Fruit fly (Drosophila melanogaster) whole organism, embryonic: ENCODE measurements around the gene Ptpmeg2.

Experiments used
- Asciz ChIP-seq: fragments of 200-800 bp; sonication (Bioruptor generic); optimal IDR thresholded peaks from 2 replicates; lab custom pipeline; 2017; ENCODE audit warnings: missing biosample characterization, mild to moderate bottlenecking, missing genetic modification characterization, missing genetic modification reagents
- C15 ChIP-seq: fragments of 200-800 bp; sonication (Bioruptor generic); IDR thresholded peaks from 3 replicates; pipeline ENCODE4 v1.3.6; 2022; ENCODE audit warnings: missing biosample characterization, missing genetic modification characterization
- CG10959 ChIP-seq: fragments of 200-800 bp; sonication (Bioruptor generic); IDR thresholded peaks from 2 replicates; pipeline ENCODE4 v1.3.6; 2022; ENCODE audit warnings: missing biosample characterization, missing genetic modification characterization
- CG12104 ChIP-seq: fragments of 200-800 bp; sonication (Bioruptor generic); optimal IDR thresholded peaks from 3 replicates; lab custom pipeline; 2016; ENCODE audit warnings: missing biosample characterization, missing genetic modification characterization
- CG12769 ChIP-seq: fragments of 200-800 bp; sonication (Bioruptor generic); optimal IDR thresholded peaks from 2 replicates; lab custom pipeline; 2019; ENCODE audit warnings: missing biosample characterization, mild to moderate bottlenecking, missing genetic modification characterization, moderate library complexity
- CG16813 ChIP-seq: fragments of 200-800 bp; sonication (Bioruptor generic); IDR thresholded peaks from 3 replicates; pipeline ENCODE4 v1.3.6; 2022; ENCODE audit warnings: missing biosample characterization, missing genetic modification characterization; ENCODE audit not compliant: partially characterized antibody
- CG18764 ChIP-seq: fragments of 200-800 bp; sonication (Bioruptor generic); optimal IDR thresholded peaks from 3 replicates; lab custom pipeline; 2016; ENCODE audit warnings: missing biosample characterization, missing genetic modification characterization
- CG2129 ChIP-seq: fragments of 200-800 bp; sonication (Bioruptor generic); IDR thresholded peaks from 2 replicates; pipeline ENCODE4 v1.3.6; 2022; ENCODE audit warnings: missing biosample characterization, missing genetic modification characterization; ENCODE audit not compliant: partially characterized antibody
- CG2678 ChIP-seq: fragments of 200-800 bp; sonication (Bioruptor generic); optimal IDR thresholded peaks from 3 replicates; lab custom pipeline; 2019; ENCODE audit warnings: missing biosample characterization, mild to moderate bottlenecking, missing genetic modification characterization, moderate library complexity
- CG2875 ChIP-seq: fragments of 200-800 bp; sonication (Bioruptor generic); optimal IDR thresholded peaks from 2 replicates; lab custom pipeline; 2017; ENCODE audit warnings: missing biosample characterization, mild to moderate bottlenecking, missing genetic modification characterization, missing genetic modification reagents
- CG31224 ChIP-seq: fragments of 200-800 bp; sonication (Bioruptor generic); IDR thresholded peaks from 2 replicates; pipeline ENCODE4 v1.3.6; 2022; ENCODE audit warnings: missing biosample characterization, missing genetic modification characterization
- CG31388 ChIP-seq: fragments of 200-800 bp; sonication (Bioruptor generic); optimal IDR thresholded peaks from 2 replicates; lab custom pipeline; 2016; ENCODE audit warnings: missing biosample characterization, missing genetic modification characterization
- CG32772 ChIP-seq: fragments of 200-800 bp; sonication (Bioruptor generic); IDR thresholded peaks from 2 replicates; pipeline ENCODE4 v1.3.6; 2022; ENCODE audit warnings: missing biosample characterization, missing genetic modification characterization
- CG3847 ChIP-seq: fragments of 200-800 bp; sonication (Bioruptor generic); IDR thresholded peaks from 2 replicates; pipeline ENCODE4 v1.3.6; 2022; ENCODE audit warnings: missing biosample characterization, missing genetic modification characterization
- CG7556 ChIP-seq: fragments of 200-800 bp; sonication (Bioruptor generic); optimal IDR thresholded peaks from 2 replicates; lab custom pipeline; 2017; ENCODE audit warnings: missing biosample characterization, mild to moderate bottlenecking, missing genetic modification characterization
- CG9727 ChIP-seq: fragments of 200-800 bp; sonication (Bioruptor generic); optimal IDR thresholded peaks from 3 replicates; lab custom pipeline; 2017; ENCODE audit warnings: missing biosample characterization, mild to moderate bottlenecking, missing genetic modification characterization
- CTCF ChIP-seq: fragments of 200-800 bp; sonication (Bioruptor generic); optimal IDR thresholded peaks from 2 replicates; lab custom pipeline; 2017; ENCODE audit warnings: missing biosample characterization, mild to moderate bottlenecking, missing genetic modification characterization, moderate library complexity
- CrebB ChIP-seq: fragments of 200-800 bp; sonication (Bioruptor generic); optimal IDR thresholded peaks from 3 replicates; lab custom pipeline; 2018; ENCODE audit warnings: missing biosample characterization, mild to moderate bottlenecking, missing genetic modification characterization
- D ChIP-seq, 2 experiments: fragments of 200-800 bp in 1 of 2; fragments of >200 bp in 1 of 2; sonication (Bioruptor generic) in 1 of 2; optimal IDR thresholded peaks; 2 replicates in 1 of 2; 3 replicates in 1 of 2; lab custom pipeline; 2017; ENCODE audit warnings: mild to moderate bottlenecking in 1 of 2, missing biosample characterization in 1 of 2, missing genetic modification characterization in 1 of 2, missing genetic modification reagents in 1 of 2
- Dad ChIP-seq: fragments of 200-800 bp; sonication (Bioruptor generic); optimal IDR thresholded peaks from 3 replicates; lab custom pipeline; 2016; ENCODE audit warnings: missing biosample characterization, missing genetic modification characterization
- Doc3 ChIP-seq: fragments of 200-800 bp; sonication (Bioruptor generic); IDR thresholded peaks from 3 replicates; pipeline ENCODE4 v1.3.6; 2022; ENCODE audit warnings: missing biosample characterization, missing genetic modification characterization; ENCODE audit not compliant: partially characterized antibody
- GATAe ChIP-seq: fragments of 200-800 bp; sonication (Bioruptor generic); conservative IDR thresholded peaks from 2 replicates; pipeline ENCODE4 v1.3.6; 2022; ENCODE audit warnings: missing biosample characterization, missing genetic modification characterization
- Gug ChIP-seq: fragments of 200-800 bp; sonication (Bioruptor generic); IDR thresholded peaks from 4 replicates; pipeline ENCODE4 v1.3.6; 2022; ENCODE audit warnings: missing biosample characterization, missing genetic modification characterization
- Hmr ChIP-seq: fragments of 200-800 bp; sonication (Bioruptor generic); optimal IDR thresholded peaks from 3 replicates; lab custom pipeline; 2017; ENCODE audit warnings: mild to moderate bottlenecking, missing biosample characterization, missing genetic modification reagents, missing genetic modification characterization
- MTF-1 ChIP-seq: fragments of 200-800 bp; sonication (Bioruptor generic); optimal IDR thresholded peaks from 2 replicates; lab custom pipeline; 2018; ENCODE audit warnings: missing biosample characterization, mild to moderate bottlenecking, missing genetic modification characterization, borderline replicate concordance
- Myb ChIP-seq: fragments of 200-800 bp; sonication (Bioruptor generic); optimal IDR thresholded peaks from 2 replicates; lab custom pipeline; 2016; ENCODE audit warnings: missing biosample characterization, missing genetic modification characterization
- Rx ChIP-seq: fragments of 200-800 bp; sonication (Bioruptor generic); IDR thresholded peaks from 2 replicates; pipeline ENCODE4 v1.3.6; 2022; ENCODE audit warnings: missing biosample characterization, missing genetic modification characterization
- Scr ChIP-seq: fragments of 200-800 bp; sonication (Bioruptor generic); IDR thresholded peaks from 2 replicates; pipeline ENCODE4 v1.3.6; 2022; ENCODE audit warnings: missing biosample characterization, missing genetic modification characterization; ENCODE audit not compliant: partially characterized antibody
- Stat92E ChIP-seq, 3 experiments: fragments of >200 bp in 2 of 3; fragments of 200-800 bp in 1 of 3; sonication (Bioruptor generic) in 1 of 3; optimal IDR thresholded peaks; 2 replicates each; lab custom pipeline; 2017 to 2019; ENCODE audit warnings: missing biosample characterization in 3 of 3, missing genetic modification characterization in 3 of 3, mild to moderate bottlenecking in 1 of 3, moderate library complexity in 1 of 3
- Taf1 ChIP-seq: fragments of 200-800 bp; sonication (Bioruptor generic); IDR thresholded peaks from 2 replicates; pipeline ENCODE4 v1.3.6; 2022; ENCODE audit warnings: missing biosample characterization, missing genetic modification characterization
- Xbp1 ChIP-seq: fragments of 200-800 bp; sonication (Bioruptor generic); optimal IDR thresholded peaks from 3 replicates; lab custom pipeline; 2016; ENCODE audit warnings: missing biosample characterization, mild to moderate bottlenecking, missing genetic modification characterization
- ato ChIP-seq: fragments of 200-800 bp; sonication (Bioruptor generic); IDR thresholded peaks from 2 replicates; pipeline ENCODE4 v1.3.6; 2022; ENCODE audit warnings: missing biosample characterization, missing genetic modification characterization; ENCODE audit not compliant: partially characterized antibody
- az2 ChIP-seq: fragments of 200-800 bp; sonication (Bioruptor generic); optimal IDR thresholded peaks from 3 replicates; lab custom pipeline; 2016; ENCODE audit warnings: missing biosample characterization, missing genetic modification characterization
- croc ChIP-seq: fragments of 200-800 bp; sonication (Bioruptor generic); conservative IDR thresholded peaks from 3 replicates; pipeline ENCODE4 v1.3.6; 2022; ENCODE audit warnings: missing biosample characterization, missing genetic modification characterization
- fu2 ChIP-seq: fragments of 200-800 bp; sonication (Bioruptor generic); optimal IDR thresholded peaks from 2 replicates; lab custom pipeline; 2016; ENCODE audit warnings: missing biosample characterization, missing genetic modification characterization
- gcm2 ChIP-seq: fragments of 200-800 bp; sonication (Bioruptor generic); optimal IDR thresholded peaks from 2 replicates; lab custom pipeline; 2016; ENCODE audit warnings: missing biosample characterization, missing genetic modification characterization
- insv ChIP-seq, 2 experiments: fragments of 200-800 bp; sonication (Bioruptor generic); optimal IDR thresholded peaks; 3 replicates each; lab custom pipeline; 2016 to 2018; ENCODE audit warnings: missing biosample characterization in 2 of 2, missing genetic modification characterization in 2 of 2
- jigr1 ChIP-seq: fragments of 200-800 bp; sonication (Bioruptor generic); IDR thresholded peaks from 3 replicates; pipeline ENCODE4 v1.3.6; 2022; ENCODE audit warnings: missing biosample characterization, missing genetic modification characterization
- nmo ChIP-seq: fragments of 200-800 bp; sonication (Bioruptor generic); optimal IDR thresholded peaks from 2 replicates; lab custom pipeline; 2018; ENCODE audit warnings: missing biosample characterization, mild to moderate bottlenecking, missing genetic modification characterization, moderate library complexity
- org-1 ChIP-seq: fragments of 200-800 bp; sonication (Bioruptor generic); optimal IDR thresholded peaks from 2 replicates; lab custom pipeline; 2017; ENCODE audit warnings: missing biosample characterization, missing genetic modification characterization
- pan ChIP-seq, 4 experiments: fragments of >200 bp in 3 of 4; fragments of 200-800 bp in 1 of 4; sonication (Bioruptor generic) in 1 of 4; optimal IDR thresholded peaks in 3 of 4; IDR thresholded peaks in 1 of 4; 2 replicates each; pipeline versions ENCODE4 v1.3.6 to Lab custom; 2017 to 2022; ENCODE audit warnings: missing biosample characterization in 2 of 4, missing genetic modification characterization in 2 of 4, mixed read lengths in 1 of 4
- pho ChIP-seq: fragments of 200-800 bp; sonication (Bioruptor generic); optimal IDR thresholded peaks from 2 replicates; lab custom pipeline; 2016; ENCODE audit warnings: missing biosample characterization, missing genetic modification characterization
- pzg ChIP-seq: fragments of 200-800 bp; sonication (Bioruptor generic); optimal IDR thresholded peaks from 3 replicates; lab custom pipeline; 2018; ENCODE audit warnings: missing biosample characterization, mild to moderate bottlenecking, missing genetic modification characterization, moderate library complexity
- rib ChIP-seq: fragments of 200-800 bp; sonication (Bioruptor generic); IDR thresholded peaks from 2 replicates; pipeline ENCODE4 v1.3.6; 2022; ENCODE audit warnings: missing biosample characterization, missing genetic modification characterization
- tgo ChIP-seq: fragments of 200-800 bp; sonication (Bioruptor generic); IDR thresholded peaks from 3 replicates; pipeline ENCODE4 v1.3.6; 2022; ENCODE audit warnings: missing biosample characterization, missing genetic modification characterization
- tup ChIP-seq: fragments of 200-800 bp; sonication (Bioruptor generic); optimal IDR thresholded peaks from 2 replicates; lab custom pipeline; 2016; ENCODE audit warnings: missing biosample characterization, mild to moderate bottlenecking, missing genetic modification characterization, moderate library complexity
- unc-4 ChIP-seq: fragments of 200-800 bp; sonication (Bioruptor generic); IDR thresholded peaks from 2 replicates; pipeline ENCODE4 v1.3.6; 2022; ENCODE audit warnings: missing biosample characterization, missing genetic modification characterization; ENCODE audit not compliant: partially characterized antibody
- wdn ChIP-seq: fragments of 200-800 bp; sonication (Bioruptor generic); IDR thresholded peaks from 2 replicates; pipeline ENCODE4 v1.3.6; 2022; ENCODE audit warnings: missing biosample characterization, missing genetic modification characterization

Ptpmeg2 gene

dm6 chrX:9579918-9580521 lies 78.9 kb downstream of the Ptpmeg2 start, which contains the start of gene LPCAT (continued):
- TF ChIP-seq CG3847 (GFP tag; lab: Robert Waterston, UW): peak; percentile 95
- TF ChIP-seq Rx: peak; percentile 74
- TF ChIP-seq wdn (GFP tag; lab: Robert Waterston, UW): peak; percentile 74
- TF ChIP-seq CG18764 (GFP tag; lab: Kevin White, UChicago): peak; percentile 69
- no peak for TF ChIP-seq pan (optimal IDR thresholded peaks at IDR 0.05; lab: Kevin White, UChicago)
- TF ChIP-seq pan (GFP tag; optimal IDR thresholded peaks at IDR 0.05 in 1 of 2, IDR thresholded peaks at IDR 0.05 in 1 of 2): peak in 1 of 2 experiments; percentile 69
- peak; percentile 83 for TF ChIP-seq unc-4 (GFP tag; lab: Robert Waterston, UW)
- TF ChIP-seq croc (GFP tag; lab: Robert Waterston, UW): peak; percentile 56
- peak; percentile 60 for TF ChIP-seq pho (GFP tag; lab: Kevin White, UChicago)
- TF ChIP-seq jigr1 (GFP tag; lab: Robert Waterston, UW): 0 out of 3 replicates have a peak, but pooled peaks have one; percentile 52
- TF ChIP-seq Stat92E (GFP tag; optimal IDR thresholded peaks at IDR 0.05; lab: Kevin White, UChicago): no peak
- TF ChIP-seq CG12769 (tag; lab: Kevin White, UChicago): peak; percentile 72
- TF ChIP-seq tgo (GFP tag; lab: Robert Waterston, UW): peak; percentile 64; the same call in 2 of the 3 replicates
- no peak for TF ChIP-seq CrebB (tag; lab: Kevin White, UChicago)
- TF ChIP-seq C15 (GFP tag; lab: Robert Waterston, UW): no peak
- peak; percentile 52 for TF ChIP-seq CG7556 (GFP tag; lab: Kevin White, UChicago)
- peak; percentile 4 for TF ChIP-seq Asciz (GFP tag; lab: Kevin White, UChicago)
- TF ChIP-seq CG31224: peak; percentile 52
- peak; percentile 79 for TF ChIP-seq Hmr (GFP tag; lab: Kevin White, UChicago)
- peak; percentile 72 for TF ChIP-seq CG9727 (GFP tag; lab: Kevin White, UChicago)
- TF ChIP-seq az2 (GFP tag; lab: Kevin White, UChicago): peak; percentile 9
- peak; percentile 42; the same call in 1 of the 2 replicates for TF ChIP-seq Taf1
- peak; percentile 82 for TF ChIP-seq Gug (GFP tag; lab: Robert Waterston, UW)
- peak; percentile 82 for TF ChIP-seq Dad (GFP tag; lab: Kevin White, UChicago)
- TF ChIP-seq CTCF: peak; percentile 50
- TF ChIP-seq nmo: peak; percentile 83
- TF ChIP-seq gcm2 (GFP tag; lab: Kevin White, UChicago): peak; percentile 54
- peak; percentile 19 for TF ChIP-seq MTF-1 (GFP tag; lab: Kevin White, UChicago)
- TF ChIP-seq fu2 (GFP tag; lab: Kevin White, UChicago): peak; percentile 70
- TF ChIP-seq CG2875 (GFP tag; lab: Kevin White, UChicago): no peak
- no peak for TF ChIP-seq insv (GFP tag; optimal IDR thresholded peaks at IDR 0.05; lab: Kevin White, UChicago)
- peak; percentile 13; the same call in 1 of the 2 replicates for TF ChIP-seq CG10959 (GFP tag; lab: Robert Waterston, UW)
- peak; percentile 73 for TF ChIP-seq Xbp1 (GFP tag; lab: Kevin White, UChicago)
- TF ChIP-seq Doc3: peak; percentile 80
- peak; percentile 47 for TF ChIP-seq CG31388 (GFP tag; lab: Kevin White, UChicago)
- peak; percentile 82 for TF ChIP-seq Scr (GFP tag; lab: Robert Waterston, UW)
- no peak; the same call in 1 of the 2 replicates for TF ChIP-seq ato (GFP tag; lab: Robert Waterston, UW)
- no peak for TF ChIP-seq D (optimal IDR thresholded peaks at IDR 0.05; lab: Kevin White, UChicago)
- peak; percentile 47 for TF ChIP-seq D (GFP tag; optimal IDR thresholded peaks at IDR 0.05; lab: Kevin White, UChicago)
- peak; percentile 59; the same call in 1 of the 2 replicates for TF ChIP-seq CG2129
- peak; percentile 76 for TF ChIP-seq CG32772
- TF ChIP-seq CG16813: peak; percentile 84
- TF ChIP-seq rib (GFP tag; lab: Robert Waterston, UW): peak; percentile 79
- TF ChIP-seq Myb (GFP tag; lab: Kevin White, UChicago): peak; percentile 86
- no peak for TF ChIP-seq GATAe
- peak; percentile 69 for TF ChIP-seq CG12104 (GFP tag; lab: Kevin White, UChicago)
- TF ChIP-seq tup (GFP tag; lab: Kevin White, UChicago): peak; percentile 45
- TF ChIP-seq org-1 (GFP tag; lab: Kevin White, UChicago): peak; percentile 46
- TF ChIP-seq CG2678 (tag; lab: Kevin White, UChicago): peak; percentile 77
- peak; percentile 91 for TF ChIP-seq pzg
